Worm (Caenorhabditis elegans) whole organism, L3 larva: Measurements from ENCODE around the gene srab-21.

ENCODE experiments used
- ceh-16 ChIP-seq: sonication (generic microtip); optimal IDR thresholded peaks from 2 replicates; lab custom pipeline; 2017; ENCODE audit warnings: missing biosample characterization, missing genetic modification characterization
- egl-5 ChIP-seq: fragments of 150-350 bp; optimal IDR thresholded peaks from 2 replicates; lab custom pipeline; 2017; ENCODE audit warnings: missing biosample characterization, missing genetic modification reagents, missing genetic modification characterization, inconsistent platforms
- elt-2 ChIP-seq: sonication (generic microtip); optimal IDR thresholded peaks from 2 replicates; lab custom pipeline; 2016; ENCODE audit warnings: missing genetic modification reagents, mild to moderate bottlenecking, missing genetic modification characterization, missing compliant biosample characterization
- fkh-10 ChIP-seq: sonication (generic microtip); optimal IDR thresholded peaks from 2 replicates; lab custom pipeline; 2017; ENCODE audit warnings: missing biosample characterization, missing genetic modification reagents, missing genetic modification characterization
- lsy-12 ChIP-seq: sonication (generic microtip); optimal IDR thresholded peaks from 2 replicates; lab custom pipeline; 2016; ENCODE audit warnings: mild to moderate bottlenecking, missing genetic modification characterization, missing compliant biosample characterization
- nhr-12 ChIP-seq: fragments of 150-350 bp; optimal IDR thresholded peaks from 2 replicates; lab custom pipeline; 2014; ENCODE audit warnings: missing biosample characterization, missing genetic modification characterization
- nhr-25 ChIP-seq: sonication (generic microtip); optimal IDR thresholded peaks from 2 replicates; lab custom pipeline; 2017; ENCODE audit warnings: missing biosample characterization, missing genetic modification characterization
- nhr-43 ChIP-seq: sonication (generic microtip); optimal IDR thresholded peaks from 2 replicates; lab custom pipeline; 2016; ENCODE audit warnings: mild to moderate bottlenecking, missing genetic modification characterization, missing compliant biosample characterization; ENCODE audit not compliant: poor library complexity, severe bottlenecking
- nhr-67 ChIP-seq: fragments of 150-350 bp; optimal IDR thresholded peaks from 2 replicates; lab custom pipeline; 2014; ENCODE audit warnings: missing biosample characterization, missing genetic modification characterization
- skn-1 ChIP-seq: fragments of 150-350 bp; optimal IDR thresholded peaks from 2 replicates; lab custom pipeline; 2014; ENCODE audit warnings: missing biosample characterization, missing genetic modification characterization
- snpc-4 ChIP-seq: fragments of 150-350 bp; optimal IDR thresholded peaks from 2 replicates; lab custom pipeline; 2014; ENCODE audit warnings: missing biosample characterization, missing genetic modification characterization
- unc-62 ChIP-seq: fragments of 150-350 bp; sonication (generic microtip); optimal IDR thresholded peaks from 4 replicates; lab custom pipeline; 2014; ENCODE audit warnings: missing biosample characterization, missing genetic modification reagents, missing genetic modification characterization
- ztf-4 ChIP-seq: fragments of 150-350 bp; optimal IDR thresholded peaks from 2 replicates; lab custom pipeline; 2014; ENCODE audit warnings: missing biosample characterization, missing genetic modification characterization

ce11 chrV:3454620-3455019, 30.4 kb upstream of the srab-21 start:
- TF ChIP-seq elt-2 (tag; lab: Kevin White, UChicago) (no peak), egl-5 (tag; lab: Kevin White, UChicago) (no peak), nhr-12 (no peak), unc-62 (GFP tag; lab: Kevin White, UChicago) (no peak), nhr-43 (tag; lab: Kevin White, UChicago) (no peak), skn-1 (tag; lab: Kevin White, UChicago) (no peak), fkh-10 (GFP tag; lab: Kevin White, UChicago) (no peak), ceh-16 (tag; lab: Kevin White, UChicago) (no peak), nhr-25 (tag; lab: Kevin White, UChicago) (no peak), ztf-4 (tag; lab: Kevin White, UChicago) (no peak), nhr-67 (tag; lab: Kevin White, UChicago) (no peak), snpc-4 (tag; lab: Kevin White, UChicago) (no peak), lsy-12 (tag; lab: Kevin White, UChicago) (no peak)
